Fruit fly (Drosophila melanogaster) whole organism, adult: ENCODE measurements around the gene CG9813.
A peak's percentile ranks its signal among the peaks of the same experiment; 100 is the strongest.

ENCODE experiments used
- CG11617 ChIP-seq: fragments of 200-800 bp; sonication (Bioruptor generic); optimal IDR thresholded peaks from 2 replicates; lab custom pipeline; 2017; ENCODE audit warnings: mild to moderate bottlenecking, missing biosample characterization, missing genetic modification reagents, missing genetic modification characterization
- CG12768 ChIP-seq: fragments of 200-800 bp; sonication (Bioruptor generic); optimal IDR thresholded peaks from 2 replicates; lab custom pipeline; 2017; ENCODE audit warnings: missing biosample characterization, missing genetic modification characterization, mild to moderate bottlenecking, moderate library complexity, missing genetic modification reagents
- CG14711 ChIP-seq: fragments of 200-800 bp; sonication (Bioruptor generic); optimal IDR thresholded peaks from 2 replicates; lab custom pipeline; 2018; ENCODE audit warnings: missing biosample characterization, mild to moderate bottlenecking, missing genetic modification characterization, moderate library complexity
- CG1620 ChIP-seq: fragments of 200-800 bp; sonication (Bioruptor generic); optimal IDR thresholded peaks from 2 replicates; lab custom pipeline; 2016; ENCODE audit warnings: missing biosample characterization, missing genetic modification characterization
- CG33017 ChIP-seq: fragments of 200-800 bp; sonication (Bioruptor generic); optimal IDR thresholded peaks from 2 replicates; lab custom pipeline; 2018; ENCODE audit warnings: missing biosample characterization, mild to moderate bottlenecking, missing genetic modification characterization, moderate library complexity
- CG5204 ChIP-seq: fragments of 200-800 bp; sonication (Bioruptor generic); optimal IDR thresholded peaks from 2 replicates; lab custom pipeline; 2016; ENCODE audit warnings: missing biosample characterization, missing genetic modification characterization
- CG7045 ChIP-seq: fragments of 200-800 bp; sonication (Bioruptor generic); optimal IDR thresholded peaks from 2 replicates; lab custom pipeline; 2017; ENCODE audit warnings: missing biosample characterization, mild to moderate bottlenecking, missing genetic modification characterization
- CG7101 ChIP-seq: fragments of 200-800 bp; sonication (Bioruptor generic); optimal IDR thresholded peaks from 2 replicates; lab custom pipeline; 2018; ENCODE audit warnings: missing biosample characterization, mild to moderate bottlenecking, missing genetic modification characterization, moderate library complexity
- Clk ChIP-seq: fragments of 200-800 bp; sonication (Bioruptor generic); optimal IDR thresholded peaks from 2 replicates; lab custom pipeline; 2017; ENCODE audit warnings: missing biosample characterization, missing genetic modification characterization
- Crg-1 ChIP-seq: fragments of 200-800 bp; sonication (Bioruptor generic); optimal IDR thresholded peaks from 2 replicates; lab custom pipeline; 2016; ENCODE audit warnings: missing biosample characterization, missing genetic modification characterization
- Hr96 ChIP-seq: fragments of 200-800 bp; sonication (Bioruptor generic); optimal IDR thresholded peaks from 2 replicates; lab custom pipeline; 2016; ENCODE audit warnings: missing biosample characterization, missing genetic modification characterization
- Mnt ChIP-seq: fragments of 200-800 bp; sonication (Bioruptor generic); optimal IDR thresholded peaks from 2 replicates; lab custom pipeline; 2016; ENCODE audit warnings: missing biosample characterization, mild to moderate bottlenecking, missing genetic modification characterization
- bab1 ChIP-seq: fragments of 200-800 bp; sonication (Bioruptor generic); optimal IDR thresholded peaks from 3 replicates; lab custom pipeline; 2019; ENCODE audit warnings: missing biosample characterization, mild to moderate bottlenecking, missing genetic modification characterization, moderate library complexity
- cic ChIP-seq: fragments of 200-800 bp; sonication (Bioruptor generic); optimal IDR thresholded peaks from 2 replicates; lab custom pipeline; 2017; ENCODE audit warnings: missing biosample characterization, mild to moderate bottlenecking, missing genetic modification characterization, moderate library complexity
- cnc ChIP-seq, 2 experiments: fragments of >200 bp; optimal IDR thresholded peaks; 2 replicates each; lab custom pipeline; 2017
- kay ChIP-seq: fragments of 200-800 bp; sonication (Bioruptor generic); peaks from one replicate; lab custom pipeline; 2016; ENCODE audit warnings: missing biosample characterization, missing genetic modification characterization, borderline replicate concordance
- ovo ChIP-seq: fragments of 200-800 bp; sonication (Bioruptor generic); optimal IDR thresholded peaks from 2 replicates; lab custom pipeline; 2016; ENCODE audit warnings: missing biosample characterization, missing genetic modification characterization
- pad ChIP-seq: fragments of 200-800 bp; sonication (Bioruptor generic); optimal IDR thresholded peaks from 3 replicates; lab custom pipeline; 2017; ENCODE audit warnings: missing biosample characterization, missing genetic modification characterization, mild to moderate bottlenecking, moderate library complexity, missing genetic modification reagents
- tj ChIP-seq: fragments of 200-800 bp; sonication (Bioruptor generic); optimal IDR thresholded peaks from 3 replicates; lab custom pipeline; 2017; ENCODE audit warnings: missing biosample characterization, mild to moderate bottlenecking, missing genetic modification characterization, moderate library complexity
- toe ChIP-seq: fragments of 200-800 bp; sonication (Bioruptor generic); optimal IDR thresholded peaks from 2 replicates; lab custom pipeline; 2016; ENCODE audit warnings: missing biosample characterization, missing genetic modification characterization

CG9813 gene

dm6 chr3R:13406898-13407297 lies 27.3 kb upstream of the CG9813 start, which contains the start of gene yellow-e2:
Gene yellow-e2, minus strand, starts transcription at chr3R:13406998.
- TF ChIP-seq kay: no peak
- TF ChIP-seq CG14711: no peak
- TF ChIP-seq Hr96 (GFP tag; lab: Kevin White, UChicago): no peak
- TF ChIP-seq CG7045: no peak
- no peak for TF ChIP-seq CG7101
- no peak for TF ChIP-seq CG5204 (GFP tag; lab: Kevin White, UChicago)
- TF ChIP-seq CG1620: no peak
- no peak for TF ChIP-seq Clk (GFP tag; lab: Kevin White, UChicago)
- TF ChIP-seq ovo (GFP tag; lab: Kevin White, UChicago): no peak
- no peak for TF ChIP-seq Crg-1 (GFP tag; lab: Kevin White, UChicago)

dm6 chr3R:13404841-13405441 lies 25.4 kb upstream of the CG9813 start, which contains the start of gene yellow-e3:
Gene yellow-e3, minus strand, starts transcription at chr3R:13404870.
- TF ChIP-seq CG1620 (no peak), CG11617 (GFP tag; lab: Kevin White, UChicago) (no peak), toe (GFP tag; lab: Kevin White, UChicago) (no peak), Hr96 (GFP tag; lab: Kevin White, UChicago) (no peak), Mnt (GFP tag; lab: Kevin White, UChicago) (no peak), bab1 (GFP tag; lab: Kevin White, UChicago) (no peak), ovo (GFP tag; lab: Kevin White, UChicago) (no peak), kay (peak; percentile 1)

- no peak for TF ChIP-seq CG7045
- no peak for TF ChIP-seq CG11617 (GFP tag; lab: Kevin White, UChicago)
- TF ChIP-seq kay: no peak
- TF ChIP-seq cic (GFP tag; lab: Kevin White, UChicago): no peak
- no peak for TF ChIP-seq CG14711
- peak; percentile 39 for TF ChIP-seq toe (GFP tag; lab: Kevin White, UChicago)
- no peak for TF ChIP-seq Clk (GFP tag; lab: Kevin White, UChicago)
- peak; percentile 20 for TF ChIP-seq tj (GFP tag; lab: Kevin White, UChicago)
- TF ChIP-seq bab1 (GFP tag; lab: Kevin White, UChicago): peak; percentile 54
- no peak for TF ChIP-seq CG12768 (GFP tag; lab: Kevin White, UChicago)
- no peak for TF ChIP-seq CG7101
- TF ChIP-seq Mnt (GFP tag; lab: Kevin White, UChicago): peak; percentile 11
- peak; percentile 15 for TF ChIP-seq pad (GFP tag; lab: Kevin White, UChicago)
- peak; percentile 58 for TF ChIP-seq CG1620
- TF ChIP-seq cnc (optimal IDR thresholded peaks at IDR 0.05; lab: Kevin White, UChicago): no peak
- TF ChIP-seq Hr96 (GFP tag; lab: Kevin White, UChicago): no peak
- TF ChIP-seq CG33017 (tag; lab: Kevin White, UChicago): no peak
- TF ChIP-seq CG5204 (GFP tag; lab: Kevin White, UChicago): no peak
- TF ChIP-seq ovo (GFP tag; lab: Kevin White, UChicago): no peak
- TF ChIP-seq Crg-1 (GFP tag; lab: Kevin White, UChicago): peak; percentile 21
Observed at dm6 chr3R:13403032-13403459, 23.5 kb upstream of the CG9813 start, which contains the start of gene Dpm3. Gene Dpm3, minus strand, starts transcription at chr3R:13403051.

DNA sequence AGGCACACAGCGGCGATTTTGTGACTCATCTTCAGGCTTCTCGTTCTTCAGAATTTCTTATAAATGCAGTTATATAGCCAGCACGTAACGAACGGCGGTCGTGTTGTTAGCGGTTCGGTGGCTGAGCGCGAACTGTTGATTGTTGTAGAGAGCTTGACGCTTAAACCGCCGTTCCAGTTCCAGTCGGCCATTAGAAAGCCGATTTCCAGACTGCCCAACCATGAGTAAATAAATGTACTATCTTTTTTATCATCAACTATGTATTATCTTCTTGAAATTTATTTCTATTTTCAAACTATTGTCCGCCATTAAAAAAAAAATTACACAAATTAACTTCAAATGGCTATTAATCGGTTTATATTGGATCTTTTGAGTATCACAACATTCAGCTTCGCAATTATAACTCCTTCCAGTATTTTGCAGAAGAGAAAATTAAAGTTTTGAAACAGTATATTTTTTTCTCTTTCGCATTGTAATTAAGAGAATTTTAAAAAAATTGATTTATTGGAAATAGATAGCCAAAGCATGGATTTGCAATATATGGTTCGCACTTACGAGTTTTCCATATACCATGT lies 22.2 kb upstream of the CG9813 start, which contains the start of gene GILT1:
TSS of gene GILT1 (minus strand) at position 141 of the 575 bp plus-strand sequence.
- TF ChIP-seq ovo (GFP tag; lab: Kevin White, UChicago) (peak; percentile 44), tj (GFP tag; lab: Kevin White, UChicago) (peak; percentile 1), CG7101 (peak; percentile 12), Crg-1 (GFP tag; lab: Kevin White, UChicago) (no peak), pad (GFP tag; lab: Kevin White, UChicago) (peak; percentile 59), Mnt (GFP tag; lab: Kevin White, UChicago) (peak; percentile 43), CG33017 (tag; lab: Kevin White, UChicago) (no peak), CG12768 (GFP tag; lab: Kevin White, UChicago) (no peak), cic (GFP tag; lab: Kevin White, UChicago) (peak; percentile 22), CG7045 (no peak), CG11617 (GFP tag; lab: Kevin White, UChicago) (no peak), Hr96 (GFP tag; lab: Kevin White, UChicago) (no peak), bab1 (GFP tag; lab: Kevin White, UChicago) (peak; percentile 39), CG14711 (no peak), Clk (GFP tag; lab: Kevin White, UChicago) (no peak), CG1620 (no peak), kay (peak; percentile 69), CG5204 (GFP tag; lab: Kevin White, UChicago) (no peak), cnc (optimal IDR thresholded peaks at IDR 0.05; lab: Kevin White, UChicago) (no peak), toe (GFP tag; lab: Kevin White, UChicago) (no peak)

dm6 chr3R:13400902-13401721 lies 21.5 kb upstream of the CG9813 start:
- TF ChIP-seq toe (GFP tag; lab: Kevin White, UChicago) (no peak), CG7045 (peak; percentile 55), CG14711 (peak; percentile 63), cic (GFP tag; lab: Kevin White, UChicago) (no peak), Hr96 (GFP tag; lab: Kevin White, UChicago) (peak; percentile 37), Crg-1 (GFP tag; lab: Kevin White, UChicago) (peak; percentile 64), ovo (GFP tag; lab: Kevin White, UChicago) (peak; percentile 55), CG1620 (peak; percentile 27), CG5204 (GFP tag; lab: Kevin White, UChicago) (peak; percentile 55), Mnt (GFP tag; lab: Kevin White, UChicago) (no peak), tj (GFP tag; lab: Kevin White, UChicago) (peak; percentile 71), pad (GFP tag; lab: Kevin White, UChicago) (peak; percentile 38), kay (no peak), cnc (optimal IDR thresholded peaks at IDR 0.05; lab: Kevin White, UChicago) (no peak), Clk (GFP tag; lab: Kevin White, UChicago) (no peak), CG33017 (tag; lab: Kevin White, UChicago) (peak; percentile 5), CG11617 (GFP tag; lab: Kevin White, UChicago) (peak; percentile 71), bab1 (GFP tag; lab: Kevin White, UChicago) (peak; percentile 79), CG7101 (peak; percentile 68), CG12768 (GFP tag; lab: Kevin White, UChicago) (no peak)
